Worm (Caenorhabditis elegans): Measurements from ENCODE around the gene decr-1.1.

DNA sequence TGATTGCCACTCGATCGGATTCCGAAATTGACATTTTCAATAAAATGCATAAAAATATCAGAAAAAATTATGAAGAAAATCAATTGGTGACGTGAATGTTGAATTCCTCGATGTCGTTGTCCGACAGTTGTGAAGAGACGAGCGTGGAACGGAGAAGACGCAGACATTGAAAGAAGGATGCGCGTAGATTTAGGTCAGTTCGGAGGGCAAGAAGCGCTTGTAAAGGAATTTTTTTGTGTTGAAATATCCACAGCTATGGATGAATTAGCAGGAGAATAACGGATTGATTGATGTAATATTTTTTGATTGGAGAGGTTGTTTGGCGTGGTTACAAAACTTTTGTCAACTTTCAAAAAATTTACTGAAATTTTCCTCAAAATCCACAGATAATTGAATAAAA, 13.8 kb upstream of the decr-1.1 start, which contains the start of gene F20G2.3:
- TF ChIP-seq hlh-6 (tag; optimal IDR thresholded peaks at IDR 0.05) (no peak), pqm-1 (tag; optimal IDR thresholded peaks at IDR 0.05) (no peak), unc-86 (tag; optimal IDR thresholded peaks at IDR 0.05) (no peak), K09A11.1 (tag; optimal IDR thresholded peaks at IDR 0.05; ENCODE audit: insufficient read depth) (no peak), fkh-10 (GFP tag; optimal IDR thresholded peaks at IDR 0.05) (no peak)
